Worm (Caenorhabditis elegans) whole organism, young adult: Measurements from ENCODE around the gene mom-1.

Experiments used
- B0261.1 ChIP-seq: sonication (generic microtip); optimal IDR thresholded peaks from 2 replicates; lab custom pipeline; 2016; ENCODE audit warnings: mild to moderate bottlenecking, missing genetic modification characterization, moderate library complexity, missing compliant biosample characterization
- B0336.3 ChIP-seq: fragments of 200-800 bp; sonication (Bioruptor generic); IDR thresholded peaks from 2 replicates; pipeline ENCODE4 v1.3.6; 2022; ENCODE audit warnings: missing genetic modification characterization, missing compliant biosample characterization
- C06A6.2 ChIP-seq: fragments of 200-800 bp; sonication (Bioruptor generic); conservative IDR thresholded peaks from 2 replicates; pipeline ENCODE4 v1.3.6; 2022; ENCODE audit warnings: missing genetic modification characterization, missing compliant biosample characterization
- F33H1.4 ChIP-seq: fragments of 200-800 bp; sonication (Bioruptor generic); IDR thresholded peaks from 2 replicates; pipeline ENCODE4 v1.3.6; 2022; ENCODE audit warnings: missing genetic modification reagents, missing genetic modification characterization, missing compliant biosample characterization
- F37B4.10 ChIP-seq: fragments of 200-800 bp; sonication (Bioruptor generic); IDR thresholded peaks from 2 replicates; pipeline ENCODE4 v1.3.6; 2022; ENCODE audit warnings: missing genetic modification characterization, missing compliant biosample characterization
- F39B2.1 ChIP-seq: fragments of 200-800 bp; sonication (Bioruptor generic); IDR thresholded peaks from 2 replicates; pipeline ENCODE4 v1.3.6; 2022; ENCODE audit warnings: missing genetic modification reagents, missing genetic modification characterization, missing compliant biosample characterization
- F52B5.7 ChIP-seq: sonication (generic microtip); optimal IDR thresholded peaks from 2 replicates; lab custom pipeline; 2016; ENCODE audit warnings: mild to moderate bottlenecking, missing genetic modification characterization, missing compliant biosample characterization
- F57A8.1 ChIP-seq: fragments of 200-800 bp; sonication (Bioruptor generic); optimal IDR thresholded peaks from 2 replicates; lab custom pipeline; 2018; ENCODE audit warnings: mild to moderate bottlenecking, missing genetic modification characterization, moderate library complexity, missing compliant biosample characterization
- K11D2.4 ChIP-seq: fragments of 200-800 bp; sonication (Bioruptor generic); IDR thresholded peaks from 2 replicates; pipeline ENCODE4 v1.3.6; 2022; ENCODE audit warnings: missing genetic modification reagents, missing genetic modification characterization, missing compliant biosample characterization
- K12H6.12 ChIP-seq: fragments of 200-800 bp; sonication (Bioruptor generic); optimal IDR thresholded peaks from 2 replicates; lab custom pipeline; 2018; ENCODE audit warnings: mild to moderate bottlenecking, missing genetic modification characterization, missing compliant biosample characterization
- akir-1 ChIP-seq: fragments of 200-800 bp; sonication (Bioruptor generic); optimal IDR thresholded peaks from 2 replicates; lab custom pipeline; 2018; ENCODE audit warnings: mild to moderate bottlenecking, missing genetic modification characterization, moderate library complexity, missing compliant biosample characterization
- aptf-3 ChIP-seq: fragments of 200-800 bp; sonication (Bioruptor generic); IDR thresholded peaks from 2 replicates; pipeline ENCODE4 v1.3.6; 2022; ENCODE audit warnings: missing genetic modification characterization, missing compliant biosample characterization
- atf-7 ChIP-seq: sonication (generic microtip); optimal IDR thresholded peaks from 2 replicates; lab custom pipeline; 2017; ENCODE audit warnings: mild to moderate bottlenecking, missing genetic modification characterization, missing compliant biosample characterization
- attf-3 ChIP-seq: fragments of 200-800 bp; sonication (Bioruptor generic); conservative IDR thresholded peaks from 2 replicates; pipeline ENCODE4 v1.3.6; 2022; ENCODE audit warnings: missing genetic modification reagents, missing genetic modification characterization, missing compliant biosample characterization
- cebp-1 ChIP-seq, 2 experiments: fragments of 200-800 bp in 1 of 2; sonication (Bioruptor generic) in 1 of 2; sonication (generic microtip) in 1 of 2; IDR thresholded peaks in 1 of 2; optimal IDR thresholded peaks in 1 of 2; 2 replicates each; pipeline versions ENCODE4 v1.3.6 to Lab custom; 2017 to 2022; ENCODE audit warnings: missing compliant biosample characterization in 2 of 2, missing genetic modification characterization in 2 of 2, mild to moderate bottlenecking in 1 of 2, missing genetic modification reagents in 1 of 2, moderate library complexity in 1 of 2
- ceh-27 ChIP-seq: fragments of 200-800 bp; sonication (Bioruptor generic); optimal IDR thresholded peaks from 2 replicates; lab custom pipeline; 2018; ENCODE audit warnings: mild to moderate bottlenecking, missing genetic modification characterization, moderate library complexity, missing compliant biosample characterization
- ceh-79 ChIP-seq: sonication (generic microtip); optimal IDR thresholded peaks from 2 replicates; lab custom pipeline; 2017; ENCODE audit warnings: mild to moderate bottlenecking, missing genetic modification characterization, missing compliant biosample characterization
- dox-1 ChIP-seq: fragments of 200-800 bp; sonication (Bioruptor generic); IDR thresholded peaks from 2 replicates; pipeline ENCODE4 v1.3.6; 2022; ENCODE audit warnings: missing genetic modification reagents, missing genetic modification characterization, missing compliant biosample characterization
- dpl-1 ChIP-seq: fragments of 150-350 bp; optimal IDR thresholded peaks from 2 replicates; lab custom pipeline; 2014; ENCODE audit warnings: missing biosample characterization, missing genetic modification reagents, missing genetic modification characterization
- efl-1 ChIP-seq: fragments of 150-350 bp; optimal IDR thresholded peaks from 2 replicates; lab custom pipeline; 2014; ENCODE audit warnings: missing biosample characterization, missing genetic modification reagents, missing genetic modification characterization
- egrh-3 ChIP-seq: fragments of 200-800 bp; sonication (Bioruptor generic); IDR thresholded peaks from 2 replicates; pipeline ENCODE4 v1.3.6; 2022; ENCODE audit warnings: missing genetic modification reagents, missing genetic modification characterization, missing compliant biosample characterization
- fkh-3 ChIP-seq: sonication (generic microtip); optimal IDR thresholded peaks from 2 replicates; lab custom pipeline; 2016; ENCODE audit warnings: mild to moderate bottlenecking, missing genetic modification characterization, missing compliant biosample characterization
- hlh-26 ChIP-seq: fragments of 200-800 bp; sonication (Bioruptor generic); conservative IDR thresholded peaks from 2 replicates; pipeline ENCODE4 v1.3.6; 2022; ENCODE audit warnings: missing genetic modification reagents, missing genetic modification characterization, missing compliant biosample characterization
- hmg-20 ChIP-seq: fragments of 200-800 bp; sonication (Bioruptor generic); IDR thresholded peaks from 2 replicates; pipeline ENCODE4 v1.3.6; 2022; ENCODE audit warnings: missing genetic modification reagents, missing genetic modification characterization, missing compliant biosample characterization
- hrde-1 ChIP-seq: sonication (generic microtip); optimal IDR thresholded peaks from 2 replicates; lab custom pipeline; 2016; ENCODE audit warnings: missing genetic modification characterization, mild to moderate bottlenecking, missing compliant biosample characterization, moderate library complexity, missing genotype, missing genetic modification reagents, borderline replicate concordance
- lag-1 ChIP-seq: fragments of 200-800 bp; sonication (Bioruptor generic); IDR thresholded peaks from 2 replicates; pipeline ENCODE4 v1.3.6; 2022; ENCODE audit warnings: missing genetic modification reagents, missing genetic modification characterization, missing compliant biosample characterization
- lin-26 ChIP-seq: fragments of 200-800 bp; sonication (Bioruptor generic); IDR thresholded peaks from 2 replicates; pipeline ENCODE4 v1.3.6; 2022; ENCODE audit warnings: missing genetic modification reagents, missing genetic modification characterization, missing compliant biosample characterization
- mxl-1 ChIP-seq: sonication (generic microtip); optimal IDR thresholded peaks from 2 replicates; lab custom pipeline; 2016; ENCODE audit warnings: missing genetic modification characterization, missing compliant biosample characterization
- nfya-1 ChIP-seq: sonication (generic microtip); optimal IDR thresholded peaks from 2 replicates; lab custom pipeline; 2017; ENCODE audit warnings: antibody characterized with exemption, missing compliant biosample characterization, missing genetic modification characterization, borderline replicate concordance; ENCODE audit not compliant: insufficient read depth
- nfyb-1 ChIP-seq: fragments of 200-800 bp; sonication (Bioruptor generic); IDR thresholded peaks from 2 replicates; pipeline ENCODE4 v1.3.6; 2022; ENCODE audit warnings: missing genetic modification reagents, missing genetic modification characterization, missing compliant biosample characterization
- repo-1 ChIP-seq: sonication (generic microtip); optimal IDR thresholded peaks from 2 replicates; lab custom pipeline; 2017; ENCODE audit warnings: mild to moderate bottlenecking, missing genetic modification characterization, missing compliant biosample characterization
- sdz-38 ChIP-seq: sonication (generic microtip); optimal IDR thresholded peaks from 2 replicates; lab custom pipeline; 2016; ENCODE audit warnings: missing genotype, missing genetic modification characterization, missing compliant biosample characterization
- sptf-2 ChIP-seq: fragments of 200-800 bp; sonication (Bioruptor generic); optimal IDR thresholded peaks from 2 replicates; lab custom pipeline; 2018; ENCODE audit warnings: mild to moderate bottlenecking, missing genetic modification characterization, missing compliant biosample characterization
- tbp1 ChIP-seq: fragments of 200-800 bp; sonication (Bioruptor generic); optimal IDR thresholded peaks from 2 replicates; lab custom pipeline; 2018; ENCODE audit warnings: mild to moderate bottlenecking, missing genetic modification characterization, missing compliant biosample characterization
- unc-62 ChIP-seq: fragments of 150-350 bp; optimal IDR thresholded peaks from 2 replicates; lab custom pipeline; 2014; ENCODE audit warnings: missing biosample characterization, missing genetic modification reagents, missing genetic modification characterization
- zfh-2 ChIP-seq: fragments of 200-800 bp; sonication (Bioruptor generic); conservative IDR thresholded peaks from 2 replicates; pipeline ENCODE4 v1.3.6; 2022; ENCODE audit warnings: missing genetic modification reagents, missing genetic modification characterization, missing compliant biosample characterization
- ztf-18 ChIP-seq: sonication (generic microtip); optimal IDR thresholded peaks from 2 replicates; lab custom pipeline; 2016; ENCODE audit warnings: missing genotype, mild to moderate bottlenecking, missing genetic modification characterization, missing compliant biosample characterization
- ztf-26 ChIP-seq: sonication (generic microtip); optimal IDR thresholded peaks from 2 replicates; lab custom pipeline; 2017; ENCODE audit warnings: missing genetic modification characterization, missing compliant biosample characterization
- ztf-28 ChIP-seq: fragments of 200-800 bp; sonication (Bioruptor generic); IDR thresholded peaks from 2 replicates; pipeline ENCODE4 v1.3.6; 2022; ENCODE audit warnings: missing genetic modification reagents, missing genetic modification characterization, missing compliant biosample characterization
- ztf-6 ChIP-seq: fragments of 200-800 bp; sonication (Bioruptor generic); IDR thresholded peaks from 2 replicates; pipeline ENCODE4 v1.3.6; 2022; ENCODE audit warnings: missing genetic modification reagents, missing genetic modification characterization, missing compliant biosample characterization

The mom-1 gene

DNA sequence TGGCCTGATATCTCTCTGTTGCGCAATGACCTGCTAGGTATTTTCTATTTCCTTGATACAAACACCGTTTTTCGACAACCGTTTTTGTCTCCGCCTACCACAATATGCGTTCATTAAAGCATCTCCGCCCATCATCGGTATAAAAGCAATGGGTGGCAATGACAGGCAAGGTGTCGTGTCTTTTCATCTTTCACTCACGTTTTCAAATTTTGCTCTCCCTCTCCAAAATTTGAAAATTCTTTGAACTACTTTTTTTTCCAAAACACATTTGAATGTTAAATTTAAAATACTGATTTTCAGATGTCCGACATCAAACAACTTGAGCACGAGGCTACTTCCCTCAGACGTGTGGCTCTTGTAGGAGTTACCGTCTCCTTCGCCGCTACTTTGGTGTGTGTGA, 35.9 kb downstream of the mom-1 start, which contains the start of gene col-169 (continued):
- no peak for TF ChIP-seq dox-1 (GFP tag; lab: Robert Waterston, UW)

DNA sequence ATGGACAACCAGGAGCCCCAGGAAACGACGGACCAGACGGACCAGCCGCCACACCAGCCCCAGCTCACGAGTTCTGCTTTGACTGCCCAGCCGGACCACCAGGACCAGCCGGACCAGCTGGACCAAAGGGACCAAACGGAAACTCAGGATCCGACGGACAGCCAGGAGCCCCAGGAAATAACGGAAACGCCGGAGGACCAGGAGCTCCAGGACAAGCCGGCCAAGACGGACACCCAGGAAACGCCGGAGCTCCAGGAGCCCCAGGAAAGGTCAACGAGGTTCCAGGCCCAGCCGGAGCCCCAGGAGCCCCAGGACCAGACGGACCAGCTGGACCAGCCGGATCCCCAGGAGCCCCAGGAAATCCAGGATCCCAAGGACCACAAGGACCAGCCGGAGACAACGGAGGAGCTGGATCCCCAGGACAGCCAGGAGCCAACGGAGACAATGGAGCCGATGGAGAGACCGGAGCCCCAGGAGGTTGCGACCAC, 36.7 kb downstream of the mom-1 start:
- TF ChIP-seq zfh-2 (GFP tag; lab: Robert Waterston, UW) (0 out of 2 replicates have a peak, but pooled peaks have one; percentile 19), egrh-3 (peak; percentile 97)
- TF ChIP-seq, all 124 proteins: peak for 2; not testable (repeated sequence) for 122

DNA sequence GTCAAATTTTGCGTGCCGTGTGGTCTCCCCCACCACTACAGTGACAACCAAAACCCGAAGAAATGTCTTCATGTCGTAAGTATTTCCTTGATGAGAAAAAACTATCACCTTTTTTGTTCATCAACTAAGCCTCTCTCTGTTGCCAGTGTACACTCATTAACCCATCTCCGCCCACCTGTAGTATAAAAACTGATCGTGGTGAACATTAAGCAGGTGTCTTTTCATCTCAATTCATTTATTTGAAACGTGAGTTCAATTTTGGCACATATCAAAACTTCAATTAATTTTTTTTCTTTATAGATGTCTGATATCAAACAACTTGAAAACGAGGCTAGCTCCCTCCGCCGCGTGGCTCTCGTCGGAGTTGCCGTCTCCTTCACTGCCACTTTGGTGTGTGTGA, 38.5 kb downstream of the mom-1 start, which contains the start of gene col-170:
TSS of gene col-170 (plus strand) at position 301 of the 400 bp plus-strand sequence.
- TF ChIP-seq F37B4.10 (GFP tag; lab: Robert Waterston, UW) = no peak
- TF ChIP-seq akir-1 = no peak
- no peak for TF ChIP-seq nfyb-1 (GFP tag; lab: Robert Waterston, UW)
- no peak for TF ChIP-seq unc-62 (GFP tag; lab: Kevin White, UChicago)
- TF ChIP-seq sdz-38 (tag; lab: Kevin White, UChicago) = no peak
- TF ChIP-seq hmg-20 (GFP tag; lab: Robert Waterston, UW) = no peak
- TF ChIP-seq hlh-26 (GFP tag; lab: Robert Waterston, UW) = no peak
- no peak for TF ChIP-seq hrde-1 (tag; lab: Kevin White, UChicago)
- TF ChIP-seq F39B2.1 (GFP tag; lab: Robert Waterston, UW) = no peak
- TF ChIP-seq efl-1 (GFP tag; lab: Kevin White, UChicago) = no peak
- TF ChIP-seq dpl-1 (GFP tag; lab: Kevin White, UChicago) = no peak
- TF ChIP-seq cebp-1 (GFP tag; IDR thresholded peaks at IDR 0.05; lab: Robert Waterston, UW) = no peak
- no peak for TF ChIP-seq cebp-1 (tag; optimal IDR thresholded peaks at IDR 0.05; lab: Kevin White, UChicago)
- TF ChIP-seq ztf-6 (GFP tag; lab: Robert Waterston, UW) = no peak
- no peak for TF ChIP-seq aptf-3 (GFP tag; lab: Robert Waterston, UW)
- TF ChIP-seq B0261.1 = no peak
- TF ChIP-seq ceh-79 (tag; lab: Kevin White, UChicago) = no peak

- no peak for TF ChIP-seq repo-1 (tag; lab: Kevin White, UChicago)
- no peak for TF ChIP-seq F52B5.7 (tag; lab: Kevin White, UChicago)
- no peak for TF ChIP-seq dpl-1 (GFP tag; lab: Kevin White, UChicago)
- TF ChIP-seq attf-3 (GFP tag; lab: Robert Waterston, UW) = no peak
- no peak for TF ChIP-seq ztf-28
Observed at ce11 chrX:6333998-6334397, 41.1 kb downstream of the mom-1 start, which contains the start of gene col-171. Gene col-171, plus strand, starts transcription at chrX:6334298.

- TF ChIP-seq egrh-3 (peak; percentile 58; the same call in 1 of the 2 replicates), fkh-3 (tag; lab: Kevin White, UChicago) (no peak), zfh-2 (GFP tag; lab: Robert Waterston, UW) (peak; percentile 78), B0336.3 (GFP tag; lab: Robert Waterston, UW) (peak; percentile 29; the same call in 1 of the 2 replicates), mxl-1 (tag; lab: Kevin White, UChicago) (no peak), ceh-79 (tag; lab: Kevin White, UChicago) (peak; percentile 16), lin-26 (GFP tag; lab: Robert Waterston, UW) (0 out of 2 replicates have a peak, but pooled peaks have one; percentile 20), ceh-27 (GFP tag; lab: Kevin White, UChicago) (no peak)
Observed at ce11 chrX:6334602-6335001, 41.7 kb downstream of the mom-1 start.

ce11 chrX:6337338-6337737, 44.4 kb downstream of the mom-1 start:
- TF ChIP-seq K12H6.12 = no peak
- no peak for TF ChIP-seq C06A6.2 (GFP tag; lab: Robert Waterston, UW)
- no peak for TF ChIP-seq lag-1
- no peak for TF ChIP-seq sptf-2 (GFP tag; lab: Kevin White, UChicago)
- TF ChIP-seq atf-7 (tag; lab: Kevin White, UChicago) = no peak
- no peak for TF ChIP-seq F33H1.4 (GFP tag; lab: Robert Waterston, UW)
- no peak for TF ChIP-seq ztf-18 (tag; lab: Kevin White, UChicago)
- TF ChIP-seq ztf-6 (GFP tag; lab: Robert Waterston, UW) = no peak
- TF ChIP-seq ztf-26 = no peak
- TF ChIP-seq tbp1 (GFP tag; lab: Kevin White, UChicago) = no peak
- TF ChIP-seq nfya-1 (tag; lab: Kevin White, UChicago) = no peak
- no peak for TF ChIP-seq K11D2.4 (GFP tag; lab: Robert Waterston, UW)
- TF ChIP-seq F57A8.1 (GFP tag; lab: Kevin White, UChicago) = no peak
